Worm (Caenorhabditis elegans): ENCODE results near the gene Y38H6C.18.
A peak's percentile ranks its signal among the peaks of the same experiment; 100 is the strongest.

Y38H6C.18 gene

ce11 chrV:20498980-20499379, 48.0 kb downstream of the Y38H6C.18 start, which contains the start of gene dct-16 (continued):
- TF ChIP-seq egl-44 (GFP tag; IDR thresholded peaks at IDR 0.05): 0 out of 2 replicates have a peak, but pooled peaks have one; percentile 47
- no peak for TF ChIP-seq ZK185.1 (tag; optimal IDR thresholded peaks at IDR 0.05; ENCODE audit: poor library complexity, severe bottlenecking)
- TF ChIP-seq tlf-1 (GFP tag; optimal IDR thresholded peaks at IDR 0.05): no peak
- no peak for TF ChIP-seq lin-40 (tag; optimal IDR thresholded peaks at IDR 0.05)
- TF ChIP-seq B0261.1 (tag; optimal IDR thresholded peaks at IDR 0.05): no peak
- TF ChIP-seq ceh-58 (GFP tag; IDR thresholded peaks at IDR 0.05): no peak
- TF ChIP-seq snpc-1.1 (tag; optimal IDR thresholded peaks at IDR 0.05; ENCODE audit: insufficient read depth): no peak
- peak; percentile 95 to 97 for TF ChIP-seq let-607 (tag; optimal IDR thresholded peaks at IDR 0.05)
- TF ChIP-seq gei-17 (GFP tag; optimal IDR thresholded peaks at IDR 0.05): no peak
- no peak for TF ChIP-seq mel-28 (tag; optimal IDR thresholded peaks at IDR 0.05; ENCODE audit: borderline replicate concordance)
- TF ChIP-seq Y53G8AR.9 (GFP tag; conservative IDR thresholded peaks at IDR 0.05): no peak; the same call in 1 of the 2 replicates
- TF ChIP-seq lin-54 (GFP tag; optimal IDR thresholded peaks at IDR 0.05): no peak
- no peak for TF ChIP-seq hsf-1 (GFP tag; IDR thresholded peaks at IDR 0.05)

ce11 chrV:20497537-20497936, 49.4 kb downstream of the Y38H6C.18 start:
- TF ChIP-seq F49E8.2 (tag; optimal IDR thresholded peaks at IDR 0.05; ENCODE audit: insufficient read depth): no peak
- TF ChIP-seq B0019.2 (GFP tag; conservative IDR thresholded peaks at IDR 0.05): no peak
- no peak for TF ChIP-seq aptf-3 (GFP tag; IDR thresholded peaks at IDR 0.05)
- peak; percentile 60 for TF ChIP-seq ZK185.1 (tag; optimal IDR thresholded peaks at IDR 0.05; ENCODE audit: poor library complexity, severe bottlenecking)
- TF ChIP-seq nfyb-1 (GFP tag; IDR thresholded peaks at IDR 0.05): 0 out of 2 replicates have a peak, but pooled peaks have one; percentile 27
- TF ChIP-seq bed-2 (GFP tag; IDR thresholded peaks at IDR 0.05): no peak
- no peak for TF ChIP-seq mel-28 (tag; optimal IDR thresholded peaks at IDR 0.05; ENCODE audit: borderline replicate concordance)
- TF ChIP-seq ceh-79 (tag; optimal IDR thresholded peaks at IDR 0.05): peak; percentile 25
- TF ChIP-seq let-526 (GFP tag; IDR thresholded peaks at IDR 0.05): 0 out of 2 replicates have a peak, but pooled peaks have one; percentile 31
- no peak for TF ChIP-seq F22D6.2 (tag; optimal IDR thresholded peaks at IDR 0.05)
- TF ChIP-seq hlh-12 (tag; optimal IDR thresholded peaks at IDR 0.05): no peak
- TF ChIP-seq lin-35 (GFP tag; optimal IDR thresholded peaks at IDR 0.05): no peak
- no peak for TF ChIP-seq F55B11.4 (tag; optimal IDR thresholded peaks at IDR 0.05; ENCODE audit: borderline replicate concordance, insufficient read depth)
- TF ChIP-seq nhr-179 (tag; optimal IDR thresholded peaks at IDR 0.05): peak; percentile 4
- peak; percentile 75 for TF ChIP-seq pbrm-1 (GFP tag; IDR thresholded peaks at IDR 0.05)
- no peak for TF ChIP-seq ztf-28 (GFP tag; IDR thresholded peaks at IDR 0.05)
- peak; percentile 16 for TF ChIP-seq gei-17 (GFP tag; optimal IDR thresholded peaks at IDR 0.05)
- TF ChIP-seq Y79H2A.3 (GFP tag; conservative IDR thresholded peaks at IDR 0.05): no peak
- no peak for TF ChIP-seq mes-4 (tag; optimal IDR thresholded peaks at IDR 0.05)
- peak; percentile 67 for TF ChIP-seq madf-6 (GFP tag; IDR thresholded peaks at IDR 0.05)
- TF ChIP-seq attf-5 (GFP tag; optimal IDR thresholded peaks at IDR 0.05): no peak
- no peak for TF ChIP-seq T26A5.8 (tag; optimal IDR thresholded peaks at IDR 0.05)
- no peak for TF ChIP-seq ceh-40 (GFP tag; IDR thresholded peaks at IDR 0.05)
- no peak; the same call in 1 of the 2 replicates for TF ChIP-seq egl-44 (GFP tag; IDR thresholded peaks at IDR 0.05)
- TF ChIP-seq chd-7 (tag; optimal IDR thresholded peaks at IDR 0.05): peak; percentile 71
- TF ChIP-seq hsf-1 (GFP tag; IDR thresholded peaks at IDR 0.05): peak; percentile 51; the same call in 1 of the 2 replicates
- peak; percentile 47 for TF ChIP-seq xnd-1 (tag; optimal IDR thresholded peaks at IDR 0.05)
- no peak for TF ChIP-seq lag-1 (GFP tag; IDR thresholded peaks at IDR 0.05)
- peak; percentile 26; the same call in 1 of the 2 replicates for TF ChIP-seq attf-6 (GFP tag; IDR thresholded peaks at IDR 0.05)
- no peak for TF ChIP-seq T07F8.4 (tag; optimal IDR thresholded peaks at IDR 0.05)
- TF ChIP-seq atf-7 (tag; optimal IDR thresholded peaks at IDR 0.05): peak; percentile 80
- no peak for TF ChIP-seq aptf-2 (GFP tag; conservative IDR thresholded peaks at IDR 0.05)
- peak; percentile 41 for TF ChIP-seq F10E7.11 (tag; optimal IDR thresholded peaks at IDR 0.05)
- peak; percentile 43; the same call in 1 of the 2 replicates for TF ChIP-seq ekl-4 (GFP tag; IDR thresholded peaks at IDR 0.05)
- peak; percentile 45 for TF ChIP-seq tbp1 (GFP tag; optimal IDR thresholded peaks at IDR 0.05)
- TF ChIP-seq sea-2 (GFP tag; IDR thresholded peaks at IDR 0.05): no peak
- no peak for TF ChIP-seq snpc-3.4 (tag; optimal IDR thresholded peaks at IDR 0.05)
- no peak for TF ChIP-seq ztf-3 (GFP tag; optimal IDR thresholded peaks at IDR 0.05)
